Worm (Caenorhabditis elegans): ENCODE results near the gene hsp-16.2.

The hsp-16.2 gene

DNA sequence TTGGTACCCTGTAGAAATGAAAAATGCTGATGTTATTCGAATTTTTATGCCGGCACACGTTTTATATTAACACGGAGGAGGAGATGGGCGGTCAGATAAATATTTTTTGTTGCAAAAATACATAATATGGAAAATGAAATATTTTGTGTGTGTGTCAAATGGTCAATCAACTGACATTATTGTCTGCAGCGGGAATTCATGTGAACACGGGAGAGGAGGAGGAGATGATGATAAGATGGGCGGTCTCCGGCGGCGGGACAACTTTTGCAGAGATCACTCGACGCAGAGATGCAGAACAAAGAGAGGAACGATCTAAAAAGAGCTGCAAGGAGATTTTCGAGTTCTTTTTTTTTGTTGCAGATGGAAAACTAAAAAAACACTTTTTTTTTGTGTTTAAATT is 33.0 kb downstream of the hsp-16.2 start, which contains the start of gene dhs-13:
Gene dhs-13, minus strand, starts transcription at position 8 of the 400 bp plus-strand sequence.
- peak; percentile 62 for TF ChIP-seq nhr-129 (tag; optimal IDR thresholded peaks at IDR 0.05)
- TF ChIP-seq ztf-4 (tag; optimal IDR thresholded peaks at IDR 0.05), result no peak
- TF ChIP-seq dmd-4 (tag; optimal IDR thresholded peaks at IDR 0.05), result no peak
- TF ChIP-seq peb-1 (tag; optimal IDR thresholded peaks at IDR 0.05), result no peak
- peak; percentile 49 for TF ChIP-seq fos-1 (tag; optimal IDR thresholded peaks at IDR 0.05)
- no peak for TF ChIP-seq zag-1 (tag; optimal IDR thresholded peaks at IDR 0.05)
- TF ChIP-seq skn-1 (tag; optimal IDR thresholded peaks at IDR 0.05), result no peak
- TF ChIP-seq nhr-25 (tag; optimal IDR thresholded peaks at IDR 0.05), result no peak
- no peak for TF ChIP-seq unc-39 (tag; optimal IDR thresholded peaks at IDR 0.05)
- TF ChIP-seq alr-1 (tag; optimal IDR thresholded peaks at IDR 0.05), result no peak
- no peak for TF ChIP-seq lin-39 (tag; optimal IDR thresholded peaks at IDR 0.05)
- no peak for TF ChIP-seq sem-4 (tag; optimal IDR thresholded peaks at IDR 0.05)
- no peak for TF ChIP-seq blmp-1 (tag; optimal IDR thresholded peaks at IDR 0.05; ENCODE audit: insufficient read depth)
- no peak for TF ChIP-seq nhr-77 (tag; optimal IDR thresholded peaks at IDR 0.05)
- no peak for TF ChIP-seq Y55F3AM.14 (GFP tag; optimal IDR thresholded peaks at IDR 0.05)
- peak; percentile 1 for TF ChIP-seq sma-3 (GFP tag; optimal IDR thresholded peaks at IDR 0.05)
- TF ChIP-seq nhr-237 (tag; optimal IDR thresholded peaks at IDR 0.05), result no peak
- TF ChIP-seq sma-9 (GFP tag; optimal IDR thresholded peaks at IDR 0.05), result peak; percentile 58
- TF ChIP-seq sma-9 (tag; optimal IDR thresholded peaks at IDR 0.05), result no peak
- TF ChIP-seq ztf-1 (GFP tag; conservative IDR thresholded peaks at IDR 0.05), result no peak
- TF ChIP-seq nhr-23 (tag; optimal IDR thresholded peaks at IDR 0.05), result no peak
- TF ChIP-seq lin-11 (tag; optimal IDR thresholded peaks at IDR 0.05), result no peak
- TF ChIP-seq ZK546.5 (tag; optimal IDR thresholded peaks at IDR 0.05), result no peak
- no peak for TF ChIP-seq ceh-16 (tag; optimal IDR thresholded peaks at IDR 0.05)
- no peak for TF ChIP-seq mdl-1 (tag; optimal IDR thresholded peaks at IDR 0.05)
- no peak for TF ChIP-seq aly-2 (tag; optimal IDR thresholded peaks at IDR 0.05)
- TF ChIP-seq F13H6.1 (tag; optimal IDR thresholded peaks at IDR 0.05), result peak; percentile 21
- no peak for TF ChIP-seq ceh-82 (tag; optimal IDR thresholded peaks at IDR 0.05)
- TF ChIP-seq crh-2 (tag; optimal IDR thresholded peaks at IDR 0.05), result no peak
- TF ChIP-seq ama-1 (optimal IDR thresholded peaks at IDR 0.05), result no peak
- TF ChIP-seq nhr-10 (tag; optimal IDR thresholded peaks at IDR 0.05), result no peak
- TF ChIP-seq unc-55 (GFP tag; optimal IDR thresholded peaks at IDR 0.05), result no peak
- TF ChIP-seq unc-62 (GFP tag; optimal IDR thresholded peaks at IDR 0.05), result no peak
- TF ChIP-seq R02D3.7 (tag; optimal IDR thresholded peaks at IDR 0.05), result no peak
- TF ChIP-seq nhr-12 (tag; optimal IDR thresholded peaks at IDR 0.05), result no peak
- TF ChIP-seq snpc-4 (tag; optimal IDR thresholded peaks at IDR 0.05), result no peak
- no peak for TF ChIP-seq egl-27 (tag; optimal IDR thresholded peaks at IDR 0.05)
- TF ChIP-seq elt-3 (tag; optimal IDR thresholded peaks at IDR 0.05), result no peak
- no peak for TF ChIP-seq mbf-1 (tag; optimal IDR thresholded peaks at IDR 0.05)
- peak in 1 of 2 experiments; percentile 5 for TF ChIP-seq lsy-2 (tag; optimal IDR thresholded peaks at IDR 0.05)
- no peak for TF ChIP-seq nhr-11 (tag; optimal IDR thresholded peaks at IDR 0.05)
- peak; percentile 14 for TF ChIP-seq nhr-21 (tag; optimal IDR thresholded peaks at IDR 0.05)
- TF ChIP-seq C34F6.9 (tag; optimal IDR thresholded peaks at IDR 0.05), result no peak
- TF ChIP-seq ztf-11 (tag; optimal IDR thresholded peaks at IDR 0.05), result no peak
- TF ChIP-seq nhr-6 (tag; optimal IDR thresholded peaks at IDR 0.05), result no peak
- no peak for TF ChIP-seq mab-5 (tag; optimal IDR thresholded peaks at IDR 0.05)
- TF ChIP-seq lin-13 (GFP tag; optimal IDR thresholded peaks at IDR 0.05), result no peak
- no peak for TF ChIP-seq elt-1 (tag; optimal IDR thresholded peaks at IDR 0.05)
- TF ChIP-seq gmeb-1 (tag; optimal IDR thresholded peaks at IDR 0.05), result peak; percentile 25

Data from whole organism, L2 larva.